Fruit fly (Drosophila melanogaster): ENCODE measurements around the gene CG7860.

The CG7860 gene

dm6 chrX:15610173-15610572 lies 41.4 kb downstream of the CG7860 start:
- TF ChIP-seq noc (tag; optimal IDR thresholded peaks at IDR 0.05): no peak

dm6 chrX:15610957-15611356 lies 42.2 kb downstream of the CG7860 start:
- TF ChIP-seq noc (tag; optimal IDR thresholded peaks at IDR 0.05): no peak

- TF ChIP-seq noc (tag; optimal IDR thresholded peaks at IDR 0.05): no peak
Observed at dm6 chrX:15611795-15612194, 43.0 kb downstream of the CG7860 start.

- TF ChIP-seq noc (tag; optimal IDR thresholded peaks at IDR 0.05): peak; percentile 66
Observed at dm6 chrX:15615426-15615825, 46.6 kb downstream of the CG7860 start.

- TF ChIP-seq noc (tag; optimal IDR thresholded peaks at IDR 0.05): no peak
Observed at dm6 chrX:15616018-15616417, 47.2 kb downstream of the CG7860 start.

dm6 chrX:15616532-15616931 lies 47.7 kb downstream of the CG7860 start:
- TF ChIP-seq noc (tag; optimal IDR thresholded peaks at IDR 0.05): no peak

- TF ChIP-seq noc (tag; optimal IDR thresholded peaks at IDR 0.05): no peak
Observed at dm6 chrX:15617916-15618315, 49.1 kb downstream of the CG7860 start.

dm6 chrX:15618953-15619630 lies 50.3 kb downstream of the CG7860 start:
- peak; percentile 70 for TF ChIP-seq noc (tag; optimal IDR thresholded peaks at IDR 0.05)

dm6 chrX:15619631-15619960 lies 50.8 kb downstream of the CG7860 start:
- no peak for TF ChIP-seq noc (tag; optimal IDR thresholded peaks at IDR 0.05)
